Worm (Caenorhabditis elegans) whole organism, L4/young adult: ENCODE measurements around the gene CD4.8.
A peak's percentile ranks its signal among the peaks of the same experiment; 100 is the strongest.

Source experiments
- W03F9.2 ChIP-seq: fragments of 150-350 bp; optimal IDR thresholded peaks from 2 replicates; lab custom pipeline; 2014; ENCODE audit warnings: missing biosample characterization, missing genetic modification characterization
- dao-5 ChIP-seq: sonication (generic microtip); optimal IDR thresholded peaks from 2 replicates; lab custom pipeline; 2016; ENCODE audit warnings: missing genotype, missing genetic modification characterization, moderate library complexity, missing compliant biosample characterization
- him-1 ChIP-seq: sonication (generic microtip); optimal IDR thresholded peaks from 2 replicates; lab custom pipeline; 2016; ENCODE audit warnings: missing genotype, missing genetic modification reagents, missing genetic modification characterization, missing compliant biosample characterization

Gene CD4.8

ce11 chrV:5601263-5601662 is at the start of gene CD4.8:
TSS of gene CD4.8 (minus strand) at chrV:5601363.
- TF ChIP-seq him-1 (tag; lab: Kevin White, UChicago) (no peak), W03F9.2 (tag; lab: Kevin White, UChicago) (no peak), dao-5 (no peak)

ce11 chrV:5647359-5647758 is 46.2 kb upstream of the CD4.8 start, which contains the start of gene C14C11.4:
TSS of gene C14C11.4 (plus strand) at chrV:5647610.
- TF ChIP-seq him-1 (tag; lab: Kevin White, UChicago) (no peak), dao-5 (no peak), W03F9.2 (tag; lab: Kevin White, UChicago) (no peak)

ce11 chrV:5644171-5644570 is 43.0 kb upstream of the CD4.8 start, which contains the start of gene srx-117:
TSS of gene srx-117 (plus strand) at chrV:5644471.
- TF ChIP-seq W03F9.2 (tag; lab: Kevin White, UChicago) = no peak
- TF ChIP-seq dao-5 = no peak
- no peak for TF ChIP-seq him-1 (tag; lab: Kevin White, UChicago)

- TF ChIP-seq him-1 (tag; lab: Kevin White, UChicago) = no peak
- no peak for TF ChIP-seq W03F9.2 (tag; lab: Kevin White, UChicago)
- TF ChIP-seq dao-5 = no peak
Observed at ce11 chrV:5634445-5634844, 33.3 kb upstream of the CD4.8 start.

ce11 chrV:5630792-5631191 is 29.6 kb upstream of the CD4.8 start, which contains the start of gene acy-4:
TSS of gene acy-4 (minus strand) at chrV:5630892.
- no peak for TF ChIP-seq him-1 (tag; lab: Kevin White, UChicago)

- TF ChIP-seq him-1 (tag; lab: Kevin White, UChicago) (no peak), dao-5 (no peak), W03F9.2 (tag; lab: Kevin White, UChicago) (no peak)
Observed at ce11 chrV:5628014-5628413, 26.9 kb upstream of the CD4.8 start.

- TF ChIP-seq dao-5 (no peak), him-1 (tag; lab: Kevin White, UChicago) (no peak), W03F9.2 (tag; lab: Kevin White, UChicago) (no peak)
Observed at ce11 chrV:5621390-5621789, 20.2 kb upstream of the CD4.8 start, which contains the start of gene M03E7.1. TSS of gene M03E7.1 (plus strand) at chrV:5621690.

- no peak for TF ChIP-seq dao-5
- TF ChIP-seq W03F9.2 (tag; lab: Kevin White, UChicago) = no peak
- TF ChIP-seq him-1 (tag; lab: Kevin White, UChicago) = no peak
Observed at ce11 chrV:5620040-5620439, 18.9 kb upstream of the CD4.8 start, which contains the start of gene memb-2. TSS of gene memb-2 (minus strand) at chrV:5620140.

ce11 chrV:5619372-5619771 is 18.2 kb upstream of the CD4.8 start:
- TF ChIP-seq him-1 (tag; lab: Kevin White, UChicago) (no peak), dao-5 (no peak), W03F9.2 (tag; lab: Kevin White, UChicago) (no peak)

ce11 chrV:5617301-5617700 is 16.1 kb upstream of the CD4.8 start, which contains the start of gene M03E7.2:
TSS of gene M03E7.2 (plus strand) at chrV:5617601.
- no peak for TF ChIP-seq him-1 (tag; lab: Kevin White, UChicago)
- TF ChIP-seq W03F9.2 (tag; lab: Kevin White, UChicago) = no peak
- TF ChIP-seq dao-5 = no peak

- TF ChIP-seq dao-5 (no peak), W03F9.2 (tag; lab: Kevin White, UChicago) (no peak), him-1 (tag; lab: Kevin White, UChicago) (no peak)
Observed at ce11 chrV:5614724-5615123, 13.6 kb upstream of the CD4.8 start, which contains the start of gene M03E7.3. TSS of gene M03E7.3 (plus strand) at chrV:5615024.

- TF ChIP-seq W03F9.2 (tag; lab: Kevin White, UChicago) (no peak), dao-5 (no peak), him-1 (tag; lab: Kevin White, UChicago) (no peak)
Observed at ce11 chrV:5613109-5613508, 11.9 kb upstream of the CD4.8 start, which contains the start of gene lrpc-1. TSS of gene lrpc-1 (minus strand) at chrV:5613209.

ce11 chrV:5610186-5610585 is 9.0 kb upstream of the CD4.8 start:
- TF ChIP-seq him-1 (tag; lab: Kevin White, UChicago) (no peak), dao-5 (no peak), W03F9.2 (tag; lab: Kevin White, UChicago) (no peak)

ce11 chrV:5606255-5606654 is 5.1 kb upstream of the CD4.8 start, which contains the start of gene CD4.1:
TSS of gene CD4.1 (plus strand) at chrV:5606555.
- TF ChIP-seq W03F9.2 (tag; lab: Kevin White, UChicago) (no peak), dao-5 (no peak)

ce11 chrV:5596391-5597030 is 4.7 kb downstream of the CD4.8 start, which contains the start of gene zhit-1:
TSS of gene zhit-1 (minus strand) at chrV:5596551.
- TF ChIP-seq W03F9.2 (tag; lab: Kevin White, UChicago) (peak; percentile 1), dao-5 (no peak)
